Fruit fly (Drosophila melanogaster) whole organism, prepupa: Measurements from ENCODE around the gene Atac2.

Experiments
- Blimp-1 ChIP-seq: fragments of 200-800 bp; sonication (Bioruptor generic); optimal IDR thresholded peaks from 3 replicates; lab custom pipeline; 2017; ENCODE audit warnings: missing biosample characterization, missing genetic modification characterization, mild to moderate bottlenecking, moderate library complexity, missing genetic modification reagents
- CG11294 ChIP-seq: fragments of 200-800 bp; sonication (Bioruptor generic); IDR thresholded peaks from 2 replicates; pipeline ENCODE4 v1.3.6; 2022; ENCODE audit warnings: missing biosample characterization, missing genetic modification characterization
- CG34406 ChIP-seq: fragments of 200-800 bp; sonication (Bioruptor generic); optimal IDR thresholded peaks from 3 replicates; lab custom pipeline; 2016; ENCODE audit warnings: missing biosample characterization, missing genetic modification characterization
- CG8119 ChIP-seq: fragments of 200-800 bp; sonication (Bioruptor generic); IDR thresholded peaks from 3 replicates; pipeline ENCODE4 v1.3.6; 2022; ENCODE audit warnings: missing biosample characterization, missing genetic modification characterization
- Gug ChIP-seq: fragments of 200-800 bp; sonication (Bioruptor generic); IDR thresholded peaks from 2 replicates; pipeline ENCODE4 v1.3.6; 2022; ENCODE audit warnings: missing biosample characterization, missing genetic modification characterization
- Lpt ChIP-seq: fragments of 200-800 bp; sonication (Bioruptor generic); optimal IDR thresholded peaks from 3 replicates; lab custom pipeline; 2016; ENCODE audit warnings: missing biosample characterization, missing genetic modification characterization
- cyc ChIP-seq: fragments of 200-800 bp; sonication (Bioruptor generic); optimal IDR thresholded peaks from 3 replicates; lab custom pipeline; 2016; ENCODE audit warnings: missing biosample characterization, missing genetic modification characterization
- ss ChIP-seq, 2 experiments: fragments of 200-800 bp; sonication (Bioruptor generic); optimal IDR thresholded peaks; 2 replicates in 1 of 2; 3 replicates in 1 of 2; lab custom pipeline; 2017 to 2018; ENCODE audit warnings: mild to moderate bottlenecking in 2 of 2, missing biosample characterization in 2 of 2, missing genetic modification characterization in 2 of 2, moderate library complexity in 1 of 2

- TF ChIP-seq CG11294 (GFP tag; lab: Robert Waterston, UW) (no peak), ss (GFP tag; optimal IDR thresholded peaks at IDR 0.05; lab: Kevin White, UChicago) (no peak), cyc (GFP tag; lab: Kevin White, UChicago) (no peak), CG34406 (GFP tag; lab: Kevin White, UChicago) (no peak), Blimp-1 (no peak), Gug (GFP tag; lab: Robert Waterston, UW) (no peak), CG8119 (GFP tag; lab: Robert Waterston, UW) (no peak), Lpt (GFP tag; lab: Kevin White, UChicago) (no peak)
These were observed 49.5 kb downstream of the Atac2 start for dm6 chr2L:18562573-18562972.
